Fruit fly (Drosophila melanogaster): ENCODE measurements around the gene CG1582.

dm6 chrX:10921665-10922064 is 22.6 kb upstream of the CG1582 start:
- TF ChIP-seq Myc (optimal IDR thresholded peaks at IDR 0.05), result no peak
- TF ChIP-seq psq (optimal IDR thresholded peaks at IDR 0.05), result no peak
- TF ChIP-seq h (optimal IDR thresholded peaks at IDR 0.05), result no peak
- TF ChIP-seq insv (optimal IDR thresholded peaks at IDR 0.05), result no peak
- TF ChIP-seq ttk (optimal IDR thresholded peaks at IDR 0.05), result no peak
- no peak for TF ChIP-seq Sin3A (optimal IDR thresholded peaks at IDR 0.05)
